Worm (Caenorhabditis elegans): ENCODE measurements around the gene deg-1.

DNA sequence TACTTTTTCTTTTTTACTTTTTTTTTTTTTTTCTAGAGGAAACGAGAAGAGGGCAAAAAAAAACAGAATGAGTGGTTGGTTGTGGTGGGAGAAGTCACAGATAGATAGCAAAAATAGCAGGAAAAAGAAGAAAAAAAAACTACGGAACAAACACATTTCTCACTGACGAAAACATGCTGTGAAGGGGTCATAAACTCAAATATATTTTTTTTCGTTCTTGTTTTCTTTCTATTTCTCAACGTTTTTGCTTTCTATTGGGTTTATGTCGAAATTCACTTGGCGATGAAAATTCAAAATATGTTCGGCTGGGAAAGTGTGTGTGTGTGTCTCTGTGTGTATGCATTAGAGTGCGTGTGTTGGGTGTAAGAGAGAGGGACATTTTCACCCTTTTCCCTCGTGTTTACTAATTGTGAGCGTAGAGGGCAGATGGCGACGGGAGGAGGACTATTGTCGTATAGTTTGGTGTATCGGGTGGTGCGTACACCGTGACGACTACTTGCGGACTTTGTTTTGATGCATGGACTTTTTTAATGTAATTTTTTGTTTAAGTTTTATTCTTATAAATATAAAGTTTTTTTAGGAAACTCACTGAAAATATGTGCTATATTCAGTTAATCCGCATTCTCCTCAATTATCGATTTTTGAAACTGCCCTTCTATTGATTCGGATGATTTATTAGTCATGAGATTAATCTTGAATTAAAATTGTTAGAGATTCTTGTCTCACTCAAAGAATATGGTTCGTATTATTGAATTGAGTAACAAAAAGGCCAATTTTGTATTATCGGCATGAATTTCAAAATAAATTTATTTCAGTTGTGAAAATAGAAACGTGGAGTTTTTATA, 56.7 kb downstream of the deg-1 start:
- TF ChIP-seq R02D3.7 (tag; optimal IDR thresholded peaks at IDR 0.05): no peak
- TF ChIP-seq ceh-82 (tag; optimal IDR thresholded peaks at IDR 0.05): no peak
- peak; percentile 59 for TF ChIP-seq blmp-1 (tag; optimal IDR thresholded peaks at IDR 0.05; ENCODE audit: insufficient read depth)
- no peak for TF ChIP-seq lin-11 (tag; optimal IDR thresholded peaks at IDR 0.05)
- TF ChIP-seq lsy-2 (tag; optimal IDR thresholded peaks at IDR 0.05): peak; percentile 15 to 66
- TF ChIP-seq aly-2 (tag; optimal IDR thresholded peaks at IDR 0.05): no peak
- TF ChIP-seq nhr-10 (tag; optimal IDR thresholded peaks at IDR 0.05): no peak

Measured in whole organism, L2 larva.